Worm (Caenorhabditis elegans) whole organism, midembryonic: ENCODE data around the gene C01B10.3.

Source experiments
- T22C8.4 ChIP-seq: fragments of 200-800 bp; sonication (Bioruptor generic); IDR thresholded peaks from 2 replicates; pipeline ENCODE4 v1.3.6; 2022; ENCODE audit warnings: missing genetic modification characterization, missing compliant biosample characterization
- cog-1 ChIP-seq: sonication (generic microtip); optimal IDR thresholded peaks from 2 replicates; lab custom pipeline; 2016; ENCODE audit warnings: missing genetic modification characterization, missing compliant biosample characterization
- flt-1 ChIP-seq: fragments of 200-800 bp; sonication (Bioruptor generic); IDR thresholded peaks from 2 replicates; pipeline ENCODE4 v1.3.6; 2022; ENCODE audit warnings: missing genetic modification characterization, missing compliant biosample characterization
- klf-2 ChIP-seq: fragments of 200-800 bp; sonication (Bioruptor generic); conservative IDR thresholded peaks from 2 replicates; pipeline ENCODE4 v1.3.6; 2022; ENCODE audit warnings: missing genetic modification reagents, missing genetic modification characterization, missing compliant biosample characterization
- med-1 ChIP-seq: sonication (generic microtip); optimal IDR thresholded peaks from 2 replicates; lab custom pipeline; 2017; ENCODE audit warnings: missing genetic modification characterization, mild to moderate bottlenecking, missing compliant biosample characterization, antibody characterized with exemption, missing genetic modification reagents; ENCODE audit not compliant: insufficient read depth
- tab-1 ChIP-seq: fragments of 200-800 bp; sonication (Bioruptor generic); IDR thresholded peaks from 2 replicates; pipeline ENCODE4 v1.3.6; 2022; ENCODE audit warnings: missing genetic modification characterization, missing compliant biosample characterization
- ztf-23 ChIP-seq: fragments of 200-800 bp; sonication (Bioruptor generic); IDR thresholded peaks from 2 replicates; pipeline ENCODE4 v1.3.6; 2022; ENCODE audit warnings: missing genetic modification reagents, missing genetic modification characterization, missing compliant biosample characterization
- ztf-29 ChIP-seq: fragments of 200-800 bp; sonication (Bioruptor generic); IDR thresholded peaks from 2 replicates; pipeline ENCODE4 v1.3.6; 2022; ENCODE audit warnings: missing genetic modification reagents, missing genetic modification characterization, missing compliant biosample characterization

- TF ChIP-seq ztf-29 (GFP tag; lab: Robert Waterston, UW), result no peak
- no peak for TF ChIP-seq ztf-23 (GFP tag; lab: Robert Waterston, UW)
- no peak for TF ChIP-seq tab-1 (GFP tag; lab: Robert Waterston, UW)
- no peak for TF ChIP-seq flt-1 (GFP tag; lab: Robert Waterston, UW)
- no peak for TF ChIP-seq klf-2
- TF ChIP-seq T22C8.4 (GFP tag; lab: Robert Waterston, UW), result no peak
- no peak for TF ChIP-seq med-1
- TF ChIP-seq cog-1 (tag; lab: Kevin White, UChicago), result no peak
These were observed 34.6 kb upstream of the C01B10.3 start for ce11 chrIV:6655747-6656146.
